Fruit fly (Drosophila melanogaster): Measurements from ENCODE around the gene Alms1b.

Alms1b gene

dm6 chrX:4647316-4648046, 16.7 kb upstream of the Alms1b start, which contains the start of the genes HLH4C and mRpL30 (continued):
- no peak for TF ChIP-seq Jarid2 (GFP tag; optimal IDR thresholded peaks at IDR 0.05)
- TF ChIP-seq Taf1 (GFP tag; IDR thresholded peaks at IDR 0.05), result no peak
- TF ChIP-seq maf-S (GFP tag; optimal IDR thresholded peaks at IDR 0.05), result no peak
- no peak for TF ChIP-seq Dip2 (GFP tag; IDR thresholded peaks at IDR 0.05)
- no peak for TF ChIP-seq Asciz (GFP tag; optimal IDR thresholded peaks at IDR 0.05)
- TF ChIP-seq CG14014 (GFP tag; IDR thresholded peaks at IDR 0.05), result no peak
- TF ChIP-seq fru (optimal IDR thresholded peaks at IDR 0.05), result no peak
- TF ChIP-seq bigmax (GFP tag; optimal IDR thresholded peaks at IDR 0.05), result no peak
- no peak for TF ChIP-seq CG1529 (GFP tag; optimal IDR thresholded peaks at IDR 0.05)
- TF ChIP-seq zen2 (GFP tag; IDR thresholded peaks at IDR 0.05; ENCODE audit: partially characterized antibody), result peak; percentile 91
- TF ChIP-seq sens-2 (GFP tag; IDR thresholded peaks at IDR 0.05), result no peak
- no peak for TF ChIP-seq Elba2 (GFP tag; optimal IDR thresholded peaks at IDR 0.05)
- TF ChIP-seq HLH54F (GFP tag; optimal IDR thresholded peaks at IDR 0.05), result no peak
- TF ChIP-seq hth (optimal IDR thresholded peaks at IDR 0.05), result no peak
- TF ChIP-seq inv (GFP tag; IDR thresholded peaks at IDR 0.05; ENCODE audit: partially characterized antibody), result peak; percentile 60
- no peak for TF ChIP-seq fd96Cb (tag; optimal IDR thresholded peaks at IDR 0.05)
- no peak for TF ChIP-seq Xrp1 (GFP tag; IDR thresholded peaks at IDR 0.05)
- no peak for TF ChIP-seq Sry-β (GFP tag; optimal IDR thresholded peaks at IDR 0.05)
- peak; percentile 18 for TF ChIP-seq CG4617 (GFP tag; optimal IDR thresholded peaks at IDR 0.05; ENCODE audit: borderline replicate concordance)
- TF ChIP-seq ci (GFP tag; IDR thresholded peaks at IDR 0.05), result no peak
- TF ChIP-seq Gug (GFP tag; IDR thresholded peaks at IDR 0.05), result no peak
- no peak for TF ChIP-seq CG3281 (GFP tag; optimal IDR thresholded peaks at IDR 0.05)
- no peak for TF ChIP-seq CG9817 (tag; optimal IDR thresholded peaks at IDR 0.05)
- no peak for TF ChIP-seq CG17361 (GFP tag; IDR thresholded peaks at IDR 0.05)
- no peak for TF ChIP-seq Mes4 (GFP tag; optimal IDR thresholded peaks at IDR 0.05)
- TF ChIP-seq D (optimal IDR thresholded peaks at IDR 0.05), result no peak
- no peak for TF ChIP-seq D (GFP tag; optimal IDR thresholded peaks at IDR 0.05)
- no peak for TF ChIP-seq gcm2 (GFP tag; optimal IDR thresholded peaks at IDR 0.05)
- peak; percentile 62 for TF ChIP-seq MESR4 (GFP tag; optimal IDR thresholded peaks at IDR 0.05)
- TF ChIP-seq knrl (GFP tag; IDR thresholded peaks at IDR 0.05; ENCODE audit: partially characterized antibody), result 0 out of 3 replicates have a peak, but pooled peaks have one; percentile 27
- no peak for TF ChIP-seq CG10979 (tag; optimal IDR thresholded peaks at IDR 0.05)
- no peak for TF ChIP-seq Six4 (GFP tag; optimal IDR thresholded peaks at IDR 0.05)
- peak; percentile 29 for TF ChIP-seq CG10267 (tag; optimal IDR thresholded peaks at IDR 0.05)
- TF ChIP-seq p53 (GFP tag; optimal IDR thresholded peaks at IDR 0.05), result no peak
- TF ChIP-seq Pdp1 (GFP tag; optimal IDR thresholded peaks at IDR 0.05), result peak in 1 of 2 experiments; percentile 99
- no peak for TF ChIP-seq tup (GFP tag; optimal IDR thresholded peaks at IDR 0.05)
- no peak for TF ChIP-seq disco-r (GFP tag; optimal IDR thresholded peaks at IDR 0.05)
- TF ChIP-seq YL-1 (GFP tag; optimal IDR thresholded peaks at IDR 0.05), result peak; percentile 39
- 0 out of 2 replicates have a peak, but pooled peaks have one; percentile 20 for TF ChIP-seq CG2129 (GFP tag; IDR thresholded peaks at IDR 0.05; ENCODE audit: partially characterized antibody)
- TF ChIP-seq salm (tag; optimal IDR thresholded peaks at IDR 0.05), result no peak
- peak; percentile 20 for TF ChIP-seq CG2116 (GFP tag; optimal IDR thresholded peaks at IDR 0.05)
- no peak for TF ChIP-seq gt (GFP tag; IDR thresholded peaks at IDR 0.05)
- TF ChIP-seq mld (GFP tag; IDR thresholded peaks at IDR 0.05; ENCODE audit: partially characterized antibody), result peak; percentile 98
- TF ChIP-seq CG8359 (GFP tag; optimal IDR thresholded peaks at IDR 0.05; ENCODE audit: borderline replicate concordance), result no peak
- TF ChIP-seq croc (GFP tag; conservative IDR thresholded peaks at IDR 0.05), result no peak
- no peak for TF ChIP-seq Ets97D (GFP tag; optimal IDR thresholded peaks at IDR 0.05)
- TF ChIP-seq eve (GFP tag; optimal IDR thresholded peaks at IDR 0.05), result no peak
- peak; percentile 80 for TF ChIP-seq Dp (GFP tag; optimal IDR thresholded peaks at IDR 0.05)
- TF ChIP-seq ewg (GFP tag; optimal IDR thresholded peaks at IDR 0.05), result no peak
- no peak for TF ChIP-seq Oli (tag; optimal IDR thresholded peaks at IDR 0.05)
